Fruit fly (Drosophila melanogaster) S2 (cell line): ENCODE measurements around the gene CG43673.
A peak's percentile ranks its signal among the peaks of the same experiment; 100 is the strongest.

ENCODE experiments used
- CG8478 ChIP-seq: fragments of >200 bp; optimal IDR thresholded peaks from 2 replicates; lab custom pipeline; 2018
- CTCF ChIP-seq, 2 experiments: fragments of >200 bp; optimal IDR thresholded peaks; 2 replicates each; lab custom pipeline; 2018

CG43673 gene

dm6 chrX:15778846-15779245, at the start of gene CG43673:
Gene CG43673, plus strand, starts transcription at chrX:15779146.
- no peak for TF ChIP-seq CG8478 (lab: Kevin White, UChicago)

dm6 chrX:15731968-15732367, 47.0 kb upstream of the CG43673 start, which contains the start of gene CG8191:
Gene CG8191, plus strand, starts transcription at chrX:15732178.
- no peak for TF ChIP-seq CG8478 (lab: Kevin White, UChicago)
- TF ChIP-seq CTCF (optimal IDR thresholded peaks at IDR 0.05; lab: Kevin White, UChicago) = no peak

- TF ChIP-seq CTCF (optimal IDR thresholded peaks at IDR 0.05; lab: Kevin White, UChicago) = no peak
- no peak for TF ChIP-seq CG8478 (lab: Kevin White, UChicago)
These were observed 45.6 kb upstream of the CG43673 start for dm6 chrX:15733192-15733892.

DNA sequence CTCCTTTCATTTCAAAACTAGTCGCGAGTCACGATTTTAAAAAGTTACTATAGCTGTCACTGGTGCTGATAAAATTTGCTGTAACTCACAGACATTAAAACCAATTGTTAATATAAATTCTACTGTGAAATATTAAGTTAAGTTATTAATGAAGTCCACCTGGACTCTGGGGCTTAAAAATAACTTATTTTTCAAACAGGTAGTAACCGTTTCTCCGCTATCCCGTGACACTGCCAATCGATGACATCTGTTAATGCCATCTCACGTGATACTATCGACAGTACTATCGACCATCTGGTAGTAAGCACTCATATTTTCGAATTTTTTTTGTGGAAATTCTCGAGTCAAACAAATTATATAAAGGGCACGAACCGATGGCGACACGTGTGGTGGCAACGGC, 45.0 kb upstream of the CG43673 start, which contains the start of the genes CG12379 and MagR:
CG12379 (minus strand) TSS at position 2 of the 400 bp plus-strand sequence.
MagR (plus strand) TSS at position 276 of the 400 bp plus-strand sequence.
- TF ChIP-seq CG8478 (lab: Kevin White, UChicago) (no peak), CTCF (optimal IDR thresholded peaks at IDR 0.05; lab: Kevin White, UChicago) (no peak)

dm6 chrX:15737110-15737509, 41.8 kb upstream of the CG43673 start, which contains the start of gene Arp6:
Gene Arp6, minus strand, starts transcription at chrX:15737120.
- TF ChIP-seq CTCF (optimal IDR thresholded peaks at IDR 0.05; lab: Kevin White, UChicago) = no peak
- TF ChIP-seq CG8478 (lab: Kevin White, UChicago) = no peak

dm6 chrX:15738890-15739550, 39.9 kb upstream of the CG43673 start, which contains the start of the genes CG11679 and CG8206:
Gene CG11679, minus strand, starts transcription at chrX:15738954.
Gene CG8206, plus strand, starts transcription at chrX:15739230.
- TF ChIP-seq CTCF (optimal IDR thresholded peaks at IDR 0.05; lab: Kevin White, UChicago) (no peak), CG8478 (lab: Kevin White, UChicago) (no peak)

DNA sequence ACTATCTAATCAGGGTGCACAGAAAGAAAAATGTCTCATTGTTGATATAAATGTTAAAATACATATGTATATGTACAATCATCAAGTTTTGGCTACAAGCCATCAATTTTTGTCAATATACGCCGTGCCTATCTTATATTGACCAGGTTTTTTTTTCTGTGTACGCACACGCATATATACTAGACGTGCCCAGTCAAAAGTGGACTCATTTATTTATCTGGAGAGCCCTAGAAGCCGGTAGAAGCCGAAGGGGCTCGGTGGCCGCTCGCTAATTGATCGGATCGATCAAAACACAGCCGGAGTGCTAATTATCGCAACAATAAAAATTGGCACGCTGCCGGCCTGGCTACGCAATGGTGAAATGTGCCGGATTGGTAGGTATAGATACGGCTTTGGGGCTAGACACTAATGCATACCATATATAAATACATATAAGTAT, 38.6 kb upstream of the CG43673 start:
- TF ChIP-seq CG8478 (lab: Kevin White, UChicago) (no peak), CTCF (optimal IDR thresholded peaks at IDR 0.05; lab: Kevin White, UChicago) (no peak)

dm6 chrX:15740881-15741280, 38.1 kb upstream of the CG43673 start:
- TF ChIP-seq CG8478 (lab: Kevin White, UChicago) (no peak), CTCF (optimal IDR thresholded peaks at IDR 0.05; lab: Kevin White, UChicago) (no peak)

- TF ChIP-seq CG8478 (lab: Kevin White, UChicago) = no peak
- no peak for TF ChIP-seq CTCF (optimal IDR thresholded peaks at IDR 0.05; lab: Kevin White, UChicago)
These were observed 32.9 kb upstream of the CG43673 start, which contains the start of the genes CG8944 and CCT6 for dm6 chrX:15745905-15746681. Gene CG8944, minus strand, starts transcription at chrX:15746231. Gene CCT6, plus strand, starts transcription at chrX:15746648.

dm6 chrX:15746682-15747196, 32.2 kb upstream of the CG43673 start:
- TF ChIP-seq CG8478 (lab: Kevin White, UChicago) = no peak
- no peak for TF ChIP-seq CTCF (optimal IDR thresholded peaks at IDR 0.05; lab: Kevin White, UChicago)

dm6 chrX:15748945-15749344, 30.0 kb upstream of the CG43673 start, which contains the start of gene Mvd:
Gene Mvd, plus strand, starts transcription at chrX:15749166.
- no peak for TF ChIP-seq CG8478 (lab: Kevin White, UChicago)
- TF ChIP-seq CTCF (optimal IDR thresholded peaks at IDR 0.05; lab: Kevin White, UChicago) = peak in 1 of 2 experiments; percentile 45

DNA sequence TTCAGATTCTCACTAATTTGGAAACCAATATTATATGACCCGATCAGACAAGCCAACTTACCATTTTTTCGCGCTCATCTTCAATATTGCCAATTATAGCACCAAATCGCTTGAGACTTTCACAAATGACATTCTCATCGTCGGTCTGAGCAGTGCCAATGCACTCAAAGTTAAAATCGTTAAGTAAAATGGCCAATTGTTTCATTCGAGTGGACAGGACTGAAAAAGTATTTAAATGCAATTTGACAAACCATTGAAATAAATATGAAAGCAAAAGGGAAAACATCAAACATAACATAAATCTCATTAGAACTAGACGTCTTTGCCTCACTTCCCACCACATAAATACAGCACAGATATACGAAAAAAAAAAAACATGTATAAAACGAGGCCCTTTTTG, 22.9 kb upstream of the CG43673 start, which contains the start of gene CG8260:
CG8260 (plus strand) TSS at position 301 of the 400 bp plus-strand sequence.
- TF ChIP-seq CTCF (optimal IDR thresholded peaks at IDR 0.05; lab: Kevin White, UChicago) = no peak
- TF ChIP-seq CG8478 (lab: Kevin White, UChicago) = no peak

DNA sequence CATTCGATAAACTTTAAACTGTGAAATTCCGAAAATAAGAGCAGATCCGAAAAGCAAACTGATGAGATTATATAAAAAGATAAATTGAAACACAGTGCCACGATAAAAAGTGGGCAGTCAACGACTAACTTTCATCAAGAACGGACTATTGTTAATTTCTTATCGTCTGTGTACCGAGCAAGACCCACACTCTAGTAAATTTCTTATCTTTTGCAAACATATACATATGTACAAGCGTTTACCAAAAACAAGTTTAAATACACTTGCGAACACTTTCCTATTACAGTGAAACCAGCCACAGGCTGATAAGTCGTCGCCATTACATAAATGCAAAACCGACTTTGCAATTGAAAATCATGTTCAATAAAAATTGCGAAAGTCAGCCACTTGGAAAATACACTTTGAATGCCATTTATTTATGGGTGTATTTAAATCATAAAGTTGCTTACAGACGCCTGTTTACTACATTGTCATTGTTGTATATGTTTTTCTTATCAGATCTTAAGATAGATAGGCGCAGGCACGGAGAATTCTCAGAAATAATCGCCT, 20.2 kb upstream of the CG43673 start:
- TF ChIP-seq CTCF (optimal IDR thresholded peaks at IDR 0.05; lab: Kevin White, UChicago) (no peak), CG8478 (lab: Kevin White, UChicago) (no peak)
